Worm (Caenorhabditis elegans) whole organism, L1 larva: ENCODE data around the gene str-175.

Experiments
- C34B4.2 ChIP-seq: sonication (generic microtip); optimal IDR thresholded peaks from 2 replicates; lab custom pipeline; 2017; ENCODE audit warnings: mild to moderate bottlenecking, missing genetic modification characterization, missing compliant biosample characterization
- F16B12.6 ChIP-seq: fragments of 150-350 bp; optimal IDR thresholded peaks from 2 replicates; lab custom pipeline; 2014; ENCODE audit warnings: missing biosample characterization, missing genetic modification characterization
- Y116A8C.19 ChIP-seq: sonication (generic microtip); optimal IDR thresholded peaks from 2 replicates; lab custom pipeline; 2016; ENCODE audit warnings: missing compliant biosample characterization, missing genetic modification characterization, borderline replicate concordance
- alr-1 ChIP-seq: fragments of 200-800 bp; sonication (Bioruptor generic); optimal IDR thresholded peaks from 2 replicates; lab custom pipeline; 2018; ENCODE audit warnings: borderline replicate concordance, mild to moderate bottlenecking, missing genetic modification characterization, missing compliant biosample characterization
- blmp-1 ChIP-seq: fragments of 150-350 bp; optimal IDR thresholded peaks from 2 replicates; lab custom pipeline; 2014; ENCODE audit warnings: missing biosample characterization, missing genetic modification characterization
- ceh-63 ChIP-seq: fragments of 200-800 bp; sonication (Bioruptor generic); optimal IDR thresholded peaks from 2 replicates; lab custom pipeline; 2018; ENCODE audit warnings: mild to moderate bottlenecking, missing genetic modification characterization, missing compliant biosample characterization
- ceh-8 ChIP-seq: fragments of 200-800 bp; sonication (Bioruptor generic); optimal IDR thresholded peaks from 2 replicates; lab custom pipeline; 2018; ENCODE audit warnings: mild to moderate bottlenecking, missing genetic modification characterization, moderate library complexity, missing compliant biosample characterization
- ceh-82 ChIP-seq, 3 experiments: fragments of 150-350 bp in 1 of 3; sonication (generic microtip) in 2 of 3; optimal IDR thresholded peaks; 2 replicates each; lab custom pipeline; 2014 to 2017; ENCODE audit warnings: missing biosample characterization in 3 of 3, missing genetic modification characterization in 3 of 3
- ceh-88 ChIP-seq: fragments of 200-800 bp; sonication (Bioruptor generic); IDR thresholded peaks from 2 replicates; pipeline ENCODE4 v1.3.6; 2022; ENCODE audit warnings: missing genetic modification characterization, missing compliant biosample characterization
- ces-1 ChIP-seq: fragments of 150-350 bp; optimal IDR thresholded peaks from 2 replicates; lab custom pipeline; 2014; ENCODE audit warnings: missing biosample characterization, missing genetic modification reagents, missing genetic modification characterization
- dsc-1 ChIP-seq: sonication (generic microtip); optimal IDR thresholded peaks from 2 replicates; lab custom pipeline; 2016; ENCODE audit warnings: mild to moderate bottlenecking, missing genetic modification characterization, missing compliant biosample characterization
- efl-3 ChIP-seq: fragments of 200-800 bp; sonication (Bioruptor generic); optimal IDR thresholded peaks from 2 replicates; lab custom pipeline; 2018; ENCODE audit warnings: mild to moderate bottlenecking, missing genetic modification characterization, missing compliant biosample characterization
- egl-27 ChIP-seq, 2 experiments: fragments of 150-350 bp in 1 of 2; sonication (generic microtip); optimal IDR thresholded peaks; 3 replicates each; lab custom pipeline; 2017 to 2018; ENCODE audit warnings: missing biosample characterization in 2 of 2, missing genetic modification characterization in 2 of 2, missing genetic modification reagents in 2 of 2
- elt-2 ChIP-seq: sonication (generic microtip); optimal IDR thresholded peaks from 2 replicates; lab custom pipeline; 2016; ENCODE audit warnings: missing genetic modification characterization, mild to moderate bottlenecking, inconsistent platforms, missing compliant biosample characterization, missing genetic modification reagents
- fkh-10 ChIP-seq: sonication (generic microtip); optimal IDR thresholded peaks from 2 replicates; lab custom pipeline; 2017; ENCODE audit warnings: missing biosample characterization, missing genetic modification reagents, missing genetic modification characterization
- fkh-4 ChIP-seq: sonication (generic microtip); optimal IDR thresholded peaks from 2 replicates; lab custom pipeline; 2016; ENCODE audit warnings: missing compliant biosample characterization, missing genetic modification characterization, borderline replicate concordance
- fos-1 ChIP-seq: fragments of 150-350 bp; optimal IDR thresholded peaks from 2 replicates; lab custom pipeline; 2014; ENCODE audit warnings: missing biosample characterization, missing genetic modification characterization
- grh-1 ChIP-seq: fragments of 200-800 bp; sonication (Bioruptor generic); IDR thresholded peaks from 2 replicates; pipeline ENCODE4 v1.3.6; 2022; ENCODE audit warnings: missing genetic modification reagents, missing genetic modification characterization, missing compliant biosample characterization
- hlh-17 ChIP-seq: fragments of 200-800 bp; sonication (Bioruptor generic); optimal IDR thresholded peaks from 2 replicates; lab custom pipeline; 2018; ENCODE audit warnings: missing genetic modification characterization, mild to moderate bottlenecking, missing compliant biosample characterization, moderate library complexity, borderline replicate concordance
- hlh-4 ChIP-seq: sonication (generic microtip); optimal IDR thresholded peaks from 2 replicates; lab custom pipeline; 2016; ENCODE audit warnings: mild to moderate bottlenecking, missing genetic modification characterization, missing compliant biosample characterization
- hpl-2 ChIP-seq: fragments of 150-350 bp; optimal IDR thresholded peaks from 2 replicates; lab custom pipeline; 2014; ENCODE audit warnings: missing biosample characterization, missing genetic modification reagents, missing genetic modification characterization
- irx-1 ChIP-seq: sonication (generic microtip); optimal IDR thresholded peaks from 2 replicates; lab custom pipeline; 2016; ENCODE audit warnings: missing genetic modification characterization, missing compliant biosample characterization
- isw-1 ChIP-seq: fragments of 200-800 bp; sonication (Bioruptor generic); IDR thresholded peaks from 2 replicates; pipeline ENCODE4 v1.3.6; 2022; ENCODE audit warnings: missing genetic modification characterization, missing compliant biosample characterization
- lin-35 ChIP-seq, 2 experiments: fragments of 150-350 bp; optimal IDR thresholded peaks; 2 replicates each; lab custom pipeline; 2014; ENCODE audit warnings: missing biosample characterization in 2 of 2, missing genetic modification characterization in 2 of 2, missing genetic modification reagents in 2 of 2
- lsy-2 ChIP-seq, 2 experiments: fragments of 150-350 bp; optimal IDR thresholded peaks; 2 replicates each; lab custom pipeline; 2014; ENCODE audit warnings: missing biosample characterization in 2 of 2, missing genetic modification characterization in 2 of 2
- mab-9 ChIP-seq: fragments of 200-800 bp; sonication (Bioruptor generic); IDR thresholded peaks from 2 replicates; pipeline ENCODE4 v1.3.6; 2022; ENCODE audit warnings: missing genetic modification reagents, missing genetic modification characterization, missing compliant biosample characterization
- mdl-1 ChIP-seq, 2 experiments: fragments of 150-350 bp; optimal IDR thresholded peaks; 2 replicates each; lab custom pipeline; 2014 to 2017; ENCODE audit warnings: missing biosample characterization in 2 of 2, missing genetic modification characterization in 2 of 2, inconsistent platforms in 1 of 2
- nhr-11 ChIP-seq: fragments of 150-350 bp; optimal IDR thresholded peaks from 2 replicates; lab custom pipeline; 2014; ENCODE audit warnings: missing biosample characterization, missing genetic modification characterization
- nhr-12 ChIP-seq: sonication (generic microtip); optimal IDR thresholded peaks from 2 replicates; lab custom pipeline; 2017; ENCODE audit warnings: missing biosample characterization, missing genetic modification characterization
- nhr-19 ChIP-seq: fragments of 200-800 bp; sonication (Bioruptor generic); conservative IDR thresholded peaks from 2 replicates; pipeline ENCODE4 v1.3.6; 2022; ENCODE audit warnings: missing genetic modification characterization, missing compliant biosample characterization
- nhr-20 ChIP-seq: sonication (generic microtip); optimal IDR thresholded peaks from 2 replicates; lab custom pipeline; 2016; ENCODE audit warnings: mild to moderate bottlenecking, missing genetic modification characterization, missing compliant biosample characterization
- nhr-237 ChIP-seq: fragments of 150-350 bp; optimal IDR thresholded peaks from 2 replicates; lab custom pipeline; 2014; ENCODE audit warnings: missing biosample characterization, missing genetic modification characterization
- nhr-71 ChIP-seq: sonication (generic microtip); optimal IDR thresholded peaks from 2 replicates; lab custom pipeline; 2016; ENCODE audit warnings: mild to moderate bottlenecking, missing genetic modification characterization, moderate library complexity, missing compliant biosample characterization
- nhr-84 ChIP-seq: sonication (generic microtip); optimal IDR thresholded peaks from 2 replicates; lab custom pipeline; 2017; ENCODE audit warnings: missing biosample characterization, missing genetic modification characterization
- nhr-90 ChIP-seq: sonication (generic microtip); optimal IDR thresholded peaks from 2 replicates; lab custom pipeline; 2016; ENCODE audit warnings: mild to moderate bottlenecking, missing genetic modification characterization, missing compliant biosample characterization; ENCODE audit not compliant: poor library complexity
- pqm-1 ChIP-seq: sonication (generic microtip); optimal IDR thresholded peaks from 3 replicates; lab custom pipeline; 2017; ENCODE audit warnings: missing biosample characterization, missing genetic modification characterization
- rnt-1 ChIP-seq: sonication (generic microtip); optimal IDR thresholded peaks from 2 replicates; lab custom pipeline; 2016; ENCODE audit warnings: mild to moderate bottlenecking, missing genetic modification characterization, moderate library complexity, missing compliant biosample characterization
- skn-1 ChIP-seq: fragments of 150-350 bp; optimal IDR thresholded peaks from 2 replicates; lab custom pipeline; 2014; ENCODE audit warnings: missing biosample characterization, missing genetic modification characterization
- snpc-4 ChIP-seq: fragments of 150-350 bp; optimal IDR thresholded peaks from 2 replicates; lab custom pipeline; 2014; ENCODE audit warnings: missing biosample characterization, missing genetic modification characterization
- tbx-2 ChIP-seq: sonication (generic microtip); optimal IDR thresholded peaks from 2 replicates; lab custom pipeline; 2016; ENCODE audit warnings: missing genetic modification characterization, missing compliant biosample characterization
- unc-30 ChIP-seq: sonication (generic microtip); optimal IDR thresholded peaks from 2 replicates; lab custom pipeline; 2017; ENCODE audit warnings: missing biosample characterization, missing genetic modification characterization
- unc-62 ChIP-seq: fragments of 150-350 bp; optimal IDR thresholded peaks from 2 replicates; lab custom pipeline; 2014; ENCODE audit warnings: missing biosample characterization, missing genetic modification reagents, missing genetic modification characterization
- unc-86 ChIP-seq: sonication (generic microtip); optimal IDR thresholded peaks from 2 replicates; lab custom pipeline; 2016; ENCODE audit warnings: missing genetic modification characterization, missing compliant biosample characterization
- vab-15 ChIP-seq: sonication (generic microtip); optimal IDR thresholded peaks from 2 replicates; lab custom pipeline; 2017; ENCODE audit warnings: missing genotype, mild to moderate bottlenecking, missing genetic modification characterization, missing compliant biosample characterization
- xbp-1 ChIP-seq: sonication (generic microtip); optimal IDR thresholded peaks from 2 replicates; lab custom pipeline; 2016; ENCODE audit warnings: missing genetic modification characterization, missing compliant biosample characterization
- ztf-4 ChIP-seq: fragments of 150-350 bp; optimal IDR thresholded peaks from 2 replicates; lab custom pipeline; 2014; ENCODE audit warnings: missing biosample characterization, missing genetic modification characterization

Gene str-175

DNA sequence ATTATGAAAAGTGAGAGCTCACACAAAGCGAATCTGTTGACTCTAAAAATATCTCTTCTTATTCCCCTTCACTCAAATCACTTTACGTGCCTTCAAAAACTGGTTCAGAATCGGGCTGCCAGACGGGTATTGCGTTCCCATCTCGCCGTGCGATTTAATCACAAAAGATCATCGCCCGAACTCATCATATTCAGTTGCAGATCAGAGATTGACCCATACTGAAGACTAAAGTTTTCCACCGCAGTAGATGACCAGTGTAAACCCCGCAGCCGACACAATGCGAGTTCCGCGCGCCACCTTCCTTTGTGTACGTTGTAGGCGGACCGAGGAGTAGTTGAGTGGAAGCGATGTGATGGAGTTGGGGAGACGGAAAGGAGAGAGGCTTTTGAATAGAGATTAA is 10.2 kb upstream of the str-175 start (continued):
- TF ChIP-seq egl-27 (tag; optimal IDR thresholded peaks at IDR 0.05; lab: Kevin White, UChicago) (no peak), ces-1 (GFP tag; lab: Kevin White, UChicago) (no peak), lsy-2 (tag; optimal IDR thresholded peaks at IDR 0.05; lab: Kevin White, UChicago) (peak in 1 of 2 experiments; percentile 61), ztf-4 (no peak), hpl-2 (no peak), nhr-11 (no peak), unc-62 (GFP tag; lab: Kevin White, UChicago) (no peak), hlh-17 (GFP tag; lab: Kevin White, UChicago) (no peak), skn-1 (tag; lab: Kevin White, UChicago) (no peak), nhr-237 (tag; lab: Kevin White, UChicago) (peak; percentile 5), vab-15 (no peak), fkh-10 (GFP tag; lab: Kevin White, UChicago) (no peak), mab-9 (GFP tag; lab: Robert Waterston, UW) (peak; percentile 20; the same call in 1 of the 2 replicates), nhr-19 (peak; percentile 86), fkh-4 (tag; lab: Kevin White, UChicago) (no peak), blmp-1 (tag; lab: Kevin White, UChicago) (no peak), ceh-8 (GFP tag; lab: Kevin White, UChicago) (no peak), tbx-2 (tag; lab: Kevin White, UChicago) (peak; percentile 51), irx-1 (tag; lab: Kevin White, UChicago) (peak; percentile 38), pqm-1 (tag; lab: Kevin White, UChicago) (no peak), C34B4.2 (tag; lab: Kevin White, UChicago) (no peak), efl-3 (no peak), mdl-1 (tag; optimal IDR thresholded peaks at IDR 0.05; lab: Kevin White, UChicago) (peak in 1 of 2 experiments; percentile 5), ceh-63 (GFP tag; lab: Kevin White, UChicago) (no peak), isw-1 (GFP tag; lab: Robert Waterston, UW) (no peak), hlh-4 (no peak), xbp-1 (tag; lab: Kevin White, UChicago) (peak; percentile 44), nhr-71 (tag; lab: Kevin White, UChicago) (peak; percentile 85), snpc-4 (tag; lab: Kevin White, UChicago) (peak; percentile 98), Y116A8C.19 (tag; lab: Kevin White, UChicago) (no peak), F16B12.6 (tag; lab: Kevin White, UChicago) (no peak), nhr-90 (peak; percentile 81), dsc-1 (tag; lab: Kevin White, UChicago) (peak; percentile 80), lin-35 (GFP tag; optimal IDR thresholded peaks at IDR 0.05; lab: Kevin White, UChicago) (peak; percentile 35 to 37), ceh-82 (tag; optimal IDR thresholded peaks at IDR 0.05; lab: Kevin White, UChicago) (peak; percentile 24 to 53 (median 53)), elt-2 (tag; lab: Kevin White, UChicago) (peak; percentile 33), nhr-20 (tag; lab: Kevin White, UChicago) (peak; percentile 83), alr-1 (tag; lab: Kevin White, UChicago) (no peak), grh-1 (GFP tag; lab: Robert Waterston, UW) (peak; percentile 84), nhr-12 (tag; lab: Kevin White, UChicago) (no peak), unc-30 (tag; lab: Kevin White, UChicago) (no peak)

DNA sequence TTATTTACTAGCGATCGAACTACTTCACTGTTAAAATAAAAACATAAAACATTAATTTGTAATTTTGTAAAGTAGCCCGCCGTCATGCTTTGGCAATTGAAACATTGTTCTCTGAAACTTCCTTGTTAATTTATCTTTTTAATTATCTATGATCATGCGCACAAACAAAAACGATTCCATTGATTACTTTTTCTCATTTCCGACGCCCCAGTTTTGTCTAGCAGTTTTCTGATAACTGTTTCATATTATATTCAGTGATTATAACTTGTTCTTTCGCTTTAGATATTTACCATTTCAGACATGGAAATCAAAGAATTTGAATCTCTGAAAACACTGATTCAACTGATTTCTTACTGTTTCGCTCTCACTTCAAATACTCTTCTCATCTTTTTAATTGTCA is 6.7 kb upstream of the str-175 start, which contains the start of gene str-170:
TSS of gene str-170 (plus strand) at position 301 of the 400 bp plus-strand sequence.
- TF ChIP-seq ceh-88 (no peak), ceh-8 (GFP tag; lab: Kevin White, UChicago) (no peak), unc-86 (tag; lab: Kevin White, UChicago) (no peak), irx-1 (tag; lab: Kevin White, UChicago) (no peak), ces-1 (GFP tag; lab: Kevin White, UChicago) (no peak), unc-62 (GFP tag; lab: Kevin White, UChicago) (no peak), tbx-2 (tag; lab: Kevin White, UChicago) (no peak), fkh-4 (tag; lab: Kevin White, UChicago) (no peak), C34B4.2 (tag; lab: Kevin White, UChicago) (no peak), rnt-1 (tag; lab: Kevin White, UChicago) (no peak), nhr-84 (tag; lab: Kevin White, UChicago) (no peak), grh-1 (GFP tag; lab: Robert Waterston, UW) (no peak), fos-1 (tag; lab: Kevin White, UChicago) (no peak)
